Worm (Caenorhabditis elegans) whole organism, mixed stage, embryonic: Measurements from ENCODE around the gene tbx-40.

ENCODE experiments used
- blmp-1 ChIP-seq: fragments of 150-350 bp; optimal IDR thresholded peaks from 2 replicates; lab custom pipeline; 2014; ENCODE audit warnings: missing biosample characterization, missing genetic modification characterization
- cnd-1 ChIP-seq: fragments of 200-800 bp; sonication (Bioruptor generic); optimal IDR thresholded peaks from 2 replicates; lab custom pipeline; 2018; ENCODE audit warnings: mild to moderate bottlenecking, missing genetic modification characterization, missing compliant biosample characterization
- mab-5 ChIP-seq: fragments of 150-350 bp; optimal IDR thresholded peaks from 2 replicates; lab custom pipeline; 2014; ENCODE audit warnings: missing biosample characterization, missing genetic modification characterization
- mep-1 ChIP-seq: fragments of 150-350 bp; optimal IDR thresholded peaks from 2 replicates; lab custom pipeline; 2017; ENCODE audit warnings: missing biosample characterization, missing genetic modification reagents, missing genetic modification characterization, inconsistent platforms
- nhr-237 ChIP-seq: fragments of 150-350 bp; optimal IDR thresholded peaks from 2 replicates; lab custom pipeline; 2014; ENCODE audit warnings: missing biosample characterization, missing genetic modification characterization
- nhr-28 ChIP-seq: fragments of 150-350 bp; optimal IDR thresholded peaks from 2 replicates; lab custom pipeline; 2014; ENCODE audit warnings: missing biosample characterization, missing genetic modification characterization
- pha-4 ChIP-seq: fragments of 150-350 bp; optimal IDR thresholded peaks from 2 replicates; lab custom pipeline; 2018; ENCODE audit warnings: missing biosample characterization, missing genetic modification reagents, missing genetic modification characterization
- snpc-4 ChIP-seq: fragments of 150-350 bp; optimal IDR thresholded peaks from 2 replicates; lab custom pipeline; 2014; ENCODE audit warnings: missing biosample characterization, missing genetic modification characterization
- sptf-1 ChIP-seq: sonication (generic microtip); optimal IDR thresholded peaks from 2 replicates; lab custom pipeline; 2017; ENCODE audit warnings: mild to moderate bottlenecking, missing genetic modification characterization, moderate library complexity, missing compliant biosample characterization
- unc-62 ChIP-seq: fragments of 150-350 bp; optimal IDR thresholded peaks from 2 replicates; lab custom pipeline; 2014; ENCODE audit warnings: missing biosample characterization, missing genetic modification reagents, missing genetic modification characterization

ce11 chrIV:15336778-15337177 is 8.8 kb upstream of the tbx-40 start, which contains the start of gene irld-59:
- no peak for TF ChIP-seq snpc-4
- no peak for TF ChIP-seq pha-4 (tag; lab: Kevin White, UChicago)
- TF ChIP-seq unc-62, result no peak
- TF ChIP-seq mep-1 (tag; lab: Kevin White, UChicago), result no peak
- TF ChIP-seq nhr-28 (tag; lab: Kevin White, UChicago), result no peak
- no peak for TF ChIP-seq mab-5
- no peak for TF ChIP-seq sptf-1 (tag; lab: Kevin White, UChicago)
- TF ChIP-seq nhr-237 (tag; lab: Kevin White, UChicago), result no peak
- TF ChIP-seq cnd-1, result no peak
- TF ChIP-seq blmp-1 (tag; lab: Kevin White, UChicago), result no peak
